Worm (Caenorhabditis elegans) whole organism, L4/young adult: Measurements from ENCODE around the gene C08B11.9.

ENCODE experiments used
- W03F9.2 ChIP-seq: fragments of 150-350 bp; optimal IDR thresholded peaks from 2 replicates; lab custom pipeline; 2014; ENCODE audit warnings: missing biosample characterization, missing genetic modification characterization
- him-1 ChIP-seq: sonication (generic microtip); optimal IDR thresholded peaks from 2 replicates; lab custom pipeline; 2016; ENCODE audit warnings: missing genotype, missing genetic modification reagents, missing genetic modification characterization, missing compliant biosample characterization

- TF ChIP-seq W03F9.2 (tag; lab: Kevin White, UChicago), result no peak
- TF ChIP-seq him-1 (tag; lab: Kevin White, UChicago), result no peak
Measured at ce11 chrII:7991279-7991678, 46.7 kb downstream of the C08B11.9 start.
